Fruit fly (Drosophila melanogaster) whole organism, embryonic: Measurements from ENCODE around the gene CG18622.

Source experiments
- Bgb ChIP-seq: fragments of 200-800 bp; sonication (Bioruptor generic); IDR thresholded peaks from 2 replicates; pipeline ENCODE4 v1.3.6; 2022; ENCODE audit warnings: missing biosample characterization, missing genetic modification characterization; ENCODE audit not compliant: partially characterized antibody
- BtbVII ChIP-seq: fragments of 200-800 bp; sonication (Bioruptor generic); optimal IDR thresholded peaks from 3 replicates; lab custom pipeline; 2017; ENCODE audit warnings: missing biosample characterization, mild to moderate bottlenecking, missing genetic modification characterization
- CG10147 ChIP-seq: fragments of 200-800 bp; sonication (Bioruptor generic); optimal IDR thresholded peaks from 2 replicates; lab custom pipeline; 2019; ENCODE audit warnings: missing biosample characterization, mild to moderate bottlenecking, missing genetic modification characterization, moderate library complexity
- CG12744 ChIP-seq: fragments of 200-800 bp; sonication (Bioruptor generic); optimal IDR thresholded peaks from 2 replicates; lab custom pipeline; 2016; ENCODE audit warnings: missing biosample characterization, missing genetic modification characterization
- CG13123 ChIP-seq: fragments of 200-800 bp; sonication (Bioruptor generic); optimal IDR thresholded peaks from 2 replicates; lab custom pipeline; 2016; ENCODE audit warnings: missing biosample characterization, missing genetic modification characterization
- CG13424 ChIP-seq: fragments of 200-800 bp; sonication (Bioruptor generic); optimal IDR thresholded peaks from 2 replicates; lab custom pipeline; 2019; ENCODE audit warnings: missing biosample characterization, mild to moderate bottlenecking, missing genetic modification characterization, moderate library complexity
- CG13894 ChIP-seq: fragments of 200-800 bp; sonication (Bioruptor generic); optimal IDR thresholded peaks from 3 replicates; lab custom pipeline; 2018; ENCODE audit warnings: missing biosample characterization, mild to moderate bottlenecking, missing genetic modification characterization, moderate library complexity
- CG15514 ChIP-seq: fragments of 200-800 bp; sonication (Bioruptor generic); optimal IDR thresholded peaks from 3 replicates; lab custom pipeline; 2017; ENCODE audit warnings: missing biosample characterization, missing genetic modification characterization, mild to moderate bottlenecking, moderate library complexity, missing genetic modification reagents
- CG17385 ChIP-seq: fragments of 200-800 bp; sonication (Bioruptor generic); optimal IDR thresholded peaks from 3 replicates; lab custom pipeline; 2018; ENCODE audit warnings: missing biosample characterization, mild to moderate bottlenecking, missing genetic modification characterization
- CG1832 ChIP-seq: fragments of 200-800 bp; sonication (Bioruptor generic); optimal IDR thresholded peaks from 2 replicates; lab custom pipeline; 2017; ENCODE audit warnings: missing biosample characterization, mild to moderate bottlenecking, missing genetic modification characterization, inconsistent platforms
- CG3726 ChIP-seq: fragments of 200-800 bp; sonication (Bioruptor generic); IDR thresholded peaks from 3 replicates; pipeline ENCODE4, ENCODE4 v1.3.6; 2022; ENCODE audit warnings: missing biosample characterization, missing genetic modification characterization
- CG3995 ChIP-seq: fragments of 200-800 bp; sonication (Bioruptor generic); optimal IDR thresholded peaks from 3 replicates; lab custom pipeline; 2016; ENCODE audit warnings: missing biosample characterization, missing genetic modification characterization
- CG5180 ChIP-seq: fragments of 200-800 bp; sonication (Bioruptor generic); optimal IDR thresholded peaks from 3 replicates; lab custom pipeline; 2017; ENCODE audit warnings: missing biosample characterization, missing genetic modification characterization, mild to moderate bottlenecking, moderate library complexity, missing genetic modification reagents
- CG7357 ChIP-seq: fragments of 200-800 bp; sonication (Bioruptor generic); IDR thresholded peaks from 3 replicates; pipeline ENCODE4 v1.3.6; 2022; ENCODE audit warnings: missing biosample characterization, missing genetic modification characterization
- CG8765 ChIP-seq: fragments of 200-800 bp; sonication (Bioruptor generic); IDR thresholded peaks from 2 replicates; pipeline ENCODE4 v1.3.6; 2022; ENCODE audit warnings: missing biosample characterization, missing genetic modification characterization
- CG9932 ChIP-seq: fragments of 200-800 bp; sonication (Bioruptor generic); IDR thresholded peaks from 2 replicates; pipeline ENCODE4 v1.3.6; 2022; ENCODE audit warnings: missing biosample characterization, missing genetic modification characterization
- CHES-1-like ChIP-seq: fragments of 200-800 bp; sonication (Bioruptor generic); optimal IDR thresholded peaks from 2 replicates; lab custom pipeline; 2016; ENCODE audit warnings: missing biosample characterization, missing genetic modification characterization
- Camta ChIP-seq: fragments of 200-800 bp; sonication (Bioruptor generic); optimal IDR thresholded peaks from 2 replicates; lab custom pipeline; 2016; ENCODE audit warnings: missing biosample characterization, missing genetic modification characterization
- D19A ChIP-seq: fragments of 200-800 bp; optimal IDR thresholded peaks from 3 replicates; lab custom pipeline; 2019; ENCODE audit warnings: missing biosample characterization, mild to moderate bottlenecking, missing genetic modification characterization, moderate library complexity
- Dip3 ChIP-seq: fragments of 200-800 bp; sonication (Bioruptor generic); optimal IDR thresholded peaks from 3 replicates; lab custom pipeline; 2016; ENCODE audit warnings: missing biosample characterization, missing genetic modification characterization
- Dref ChIP-seq: fragments of 200-800 bp; sonication (Bioruptor generic); IDR thresholded peaks from 2 replicates; pipeline ENCODE4 v1.3.6; 2022; ENCODE audit warnings: missing biosample characterization, missing genetic modification characterization
- Drgx ChIP-seq: fragments of 200-800 bp; sonication (Bioruptor generic); IDR thresholded peaks from 2 replicates; pipeline ENCODE4 v1.3.6; 2022; ENCODE audit warnings: missing biosample characterization, missing genetic modification characterization
- H2.0 ChIP-seq: fragments of 200-800 bp; sonication (Bioruptor generic); IDR thresholded peaks from 2 replicates; pipeline ENCODE4 v1.3.6; 2022; ENCODE audit warnings: missing biosample characterization, missing genetic modification characterization
- HLHmδ ChIP-seq: fragments of 200-800 bp; sonication (Bioruptor generic); optimal IDR thresholded peaks from 2 replicates; lab custom pipeline; 2018; ENCODE audit warnings: missing biosample characterization, mild to moderate bottlenecking, missing genetic modification characterization, moderate library complexity
- Hmx ChIP-seq: fragments of 200-800 bp; sonication (Bioruptor generic); optimal IDR thresholded peaks from 2 replicates; lab custom pipeline; 2016; ENCODE audit warnings: missing biosample characterization, missing genetic modification characterization
- NK7.1 ChIP-seq: fragments of 200-800 bp; sonication (Bioruptor generic); optimal IDR thresholded peaks from 3 replicates; lab custom pipeline; 2016; ENCODE audit warnings: missing biosample characterization, missing genetic modification characterization
- Ravus ChIP-seq: fragments of 200-800 bp; sonication (Bioruptor generic); IDR thresholded peaks from 2 replicates; pipeline ENCODE4 v1.3.6; 2022; ENCODE audit warnings: missing biosample characterization, missing genetic modification characterization
- Sin3A ChIP-seq: fragments of >200 bp; optimal IDR thresholded peaks from 2 replicates; lab custom pipeline; 2018
- Spps ChIP-seq: fragments of 200-800 bp; sonication (Bioruptor generic); optimal IDR thresholded peaks from 2 replicates; lab custom pipeline; 2018; ENCODE audit warnings: missing biosample characterization, mild to moderate bottlenecking, missing genetic modification characterization
- Stat92E ChIP-seq, 3 experiments: fragments of >200 bp in 2 of 3; fragments of 200-800 bp in 1 of 3; sonication (Bioruptor generic) in 1 of 3; optimal IDR thresholded peaks; 2 replicates each; lab custom pipeline; 2017 to 2019; ENCODE audit warnings: missing biosample characterization in 3 of 3, missing genetic modification characterization in 3 of 3, mild to moderate bottlenecking in 1 of 3, moderate library complexity in 1 of 3
- crc ChIP-seq: fragments of 200-800 bp; sonication (Bioruptor generic); optimal IDR thresholded peaks from 2 replicates; lab custom pipeline; 2016; ENCODE audit warnings: missing biosample characterization, missing genetic modification characterization
- disco-r ChIP-seq: fragments of 200-800 bp; sonication (Bioruptor generic); optimal IDR thresholded peaks from 2 replicates; lab custom pipeline; 2016; ENCODE audit warnings: missing biosample characterization, missing genetic modification characterization
- dysf ChIP-seq: fragments of 200-800 bp; sonication (Bioruptor generic); IDR thresholded peaks from 3 replicates; pipeline ENCODE4 v1.3.6; 2022; ENCODE audit warnings: missing biosample characterization, missing genetic modification characterization
- fd96Cb ChIP-seq: fragments of 200-800 bp; sonication (Bioruptor generic); optimal IDR thresholded peaks from 2 replicates; lab custom pipeline; 2018; ENCODE audit warnings: missing biosample characterization, mild to moderate bottlenecking, missing genetic modification characterization, moderate library complexity
- gce ChIP-seq: fragments of 200-800 bp; sonication (Bioruptor generic); IDR thresholded peaks from 3 replicates; pipeline ENCODE4 v1.3.6; 2022; ENCODE audit warnings: missing biosample characterization, missing genetic modification characterization
- h ChIP-seq: fragments of >200 bp; optimal IDR thresholded peaks from 2 replicates; lab custom pipeline; 2017
- hbn ChIP-seq: fragments of 200-800 bp; sonication (Bioruptor generic); IDR thresholded peaks from 2 replicates; pipeline ENCODE4 v1.3.6; 2022; ENCODE audit warnings: missing biosample characterization, missing genetic modification characterization; ENCODE audit not compliant: partially characterized antibody
- hth ChIP-seq: fragments of >200 bp; optimal IDR thresholded peaks from 2 replicates; lab custom pipeline; 2017; ENCODE audit warnings: inconsistent platforms
- ind ChIP-seq: fragments of 200-800 bp; sonication (Bioruptor generic); optimal IDR thresholded peaks from 3 replicates; lab custom pipeline; 2016; ENCODE audit warnings: missing biosample characterization, missing genetic modification characterization
- jing ChIP-seq: fragments of 200-800 bp; sonication (Bioruptor generic); optimal IDR thresholded peaks from 2 replicates; lab custom pipeline; 2018; ENCODE audit warnings: missing biosample characterization, mild to moderate bottlenecking, missing genetic modification characterization
- ken ChIP-seq: fragments of 200-800 bp; sonication (Bioruptor generic); IDR thresholded peaks from 3 replicates; pipeline ENCODE4 v1.3.6; 2022; ENCODE audit warnings: missing biosample characterization, missing genetic modification characterization
- oc ChIP-seq: fragments of 200-800 bp; sonication (Bioruptor generic); optimal IDR thresholded peaks from 2 replicates; lab custom pipeline; 2018; ENCODE audit warnings: missing biosample characterization, mild to moderate bottlenecking, missing genetic modification characterization, moderate library complexity
- prd ChIP-seq, 3 experiments: fragments of >200 bp in 2 of 3; fragments of 200-800 bp in 1 of 3; sonication (Bioruptor generic) in 1 of 3; optimal IDR thresholded peaks in 2 of 3; IDR thresholded peaks in 1 of 3; 2 replicates in 2 of 3; 3 replicates in 1 of 3; pipeline versions ENCODE4 v1.3.6 to Lab custom; 2017 to 2022; ENCODE audit warnings: missing biosample characterization in 1 of 3, missing genetic modification characterization in 1 of 3
- pum ChIP-seq: fragments of 200-800 bp; sonication (Bioruptor generic); optimal IDR thresholded peaks from 2 replicates; lab custom pipeline; 2016; ENCODE audit warnings: missing biosample characterization, missing genetic modification characterization
- sisA ChIP-seq: fragments of 200-800 bp; sonication (Bioruptor generic); IDR thresholded peaks from 2 replicates; pipeline ENCODE4 v1.3.6; 2022; ENCODE audit warnings: missing biosample characterization, missing genetic modification characterization
- ssp ChIP-seq: fragments of 200-800 bp; sonication (Bioruptor generic); IDR thresholded peaks from 2 replicates; pipeline ENCODE4 v1.3.6; 2022; ENCODE audit warnings: missing biosample characterization, missing genetic modification characterization
- sug ChIP-seq: fragments of 200-800 bp; optimal IDR thresholded peaks from 2 replicates; lab custom pipeline; 2019; ENCODE audit warnings: missing biosample characterization, mild to moderate bottlenecking, missing genetic modification characterization, moderate library complexity
- tap ChIP-seq: fragments of 200-800 bp; optimal IDR thresholded peaks from 3 replicates; lab custom pipeline; 2019; ENCODE audit warnings: missing biosample characterization, mild to moderate bottlenecking, missing genetic modification characterization, moderate library complexity
- tin ChIP-seq: fragments of 200-800 bp; sonication (Bioruptor generic); optimal IDR thresholded peaks from 3 replicates; lab custom pipeline; 2016; ENCODE audit warnings: missing biosample characterization, missing genetic modification characterization
- tio ChIP-seq: fragments of 200-800 bp; sonication (Bioruptor generic); optimal IDR thresholded peaks from 2 replicates; lab custom pipeline; 2017; ENCODE audit warnings: missing biosample characterization, missing genetic modification characterization, inconsistent platforms
- tll ChIP-seq, 2 experiments: fragments of 200-800 bp in 1 of 2; fragments of >200 bp in 1 of 2; sonication (Bioruptor generic) in 1 of 2; optimal IDR thresholded peaks; 2 replicates each; lab custom pipeline; 2017 to 2019; ENCODE audit warnings: missing biosample characterization in 2 of 2, missing genetic modification characterization in 2 of 2, mild to moderate bottlenecking in 1 of 2, moderate library complexity in 1 of 2

Gene CG18622

dm6 chr3R:16948667-16949066 is 38.9 kb downstream of the CG18622 start (continued):
- no peak for TF ChIP-seq prd (optimal IDR thresholded peaks at IDR 0.05; lab: Kevin White, UChicago)
- peak; percentile 49; the same call in 2 of the 3 replicates for TF ChIP-seq prd (GFP tag; IDR thresholded peaks at IDR 0.05; lab: Robert Waterston, UW)
- TF ChIP-seq gce (GFP tag; lab: Robert Waterston, UW) = no peak
- TF ChIP-seq Camta (GFP tag; lab: Kevin White, UChicago) = no peak
- 0 out of 3 replicates have a peak, but pooled peaks have one; percentile 18 for TF ChIP-seq CG7357 (GFP tag; lab: Robert Waterston, UW)
- TF ChIP-seq Bgb = peak; percentile 47
- no peak for TF ChIP-seq CG8765 (GFP tag; lab: Robert Waterston, UW)
- TF ChIP-seq tll (GFP tag; optimal IDR thresholded peaks at IDR 0.05; lab: Kevin White, UChicago) = peak in 1 of 2 experiments; percentile 32
- no peak for TF ChIP-seq CG17385 (GFP tag; lab: Kevin White, UChicago)
- no peak for TF ChIP-seq crc (GFP tag; lab: Kevin White, UChicago)
- no peak for TF ChIP-seq CG13894
- TF ChIP-seq ssp (GFP tag; lab: Robert Waterston, UW) = no peak
- TF ChIP-seq Dref (GFP tag; lab: Robert Waterston, UW) = no peak
- no peak for TF ChIP-seq D19A
- no peak for TF ChIP-seq ind (GFP tag; lab: Kevin White, UChicago)
- TF ChIP-seq sug (tag; lab: Kevin White, UChicago) = no peak
- TF ChIP-seq CG13424 (tag; lab: Kevin White, UChicago) = no peak
- no peak for TF ChIP-seq NK7.1 (GFP tag; lab: Kevin White, UChicago)
- no peak for TF ChIP-seq CG12744 (GFP tag; lab: Kevin White, UChicago)
- TF ChIP-seq BtbVII (GFP tag; lab: Kevin White, UChicago) = no peak
- TF ChIP-seq tin = no peak
- no peak for TF ChIP-seq CG10147 (GFP tag; lab: Kevin White, UChicago)
- peak; percentile 12; the same call in 1 of the 2 replicates for TF ChIP-seq sisA
- TF ChIP-seq pum = peak; percentile 25
- no peak for TF ChIP-seq Sin3A (lab: Kevin White, UChicago)
- no peak for TF ChIP-seq CG9932 (GFP tag; lab: Robert Waterston, UW)
- TF ChIP-seq fd96Cb = no peak
- no peak for TF ChIP-seq Dip3 (GFP tag; lab: Kevin White, UChicago)
- 0 out of 2 replicates have a peak, but pooled peaks have one; percentile 4 for TF ChIP-seq H2.0
- TF ChIP-seq CG13123 = no peak
- peak; percentile 58 for TF ChIP-seq Drgx
- TF ChIP-seq tap (tag; lab: Kevin White, UChicago) = no peak
- TF ChIP-seq hbn = no peak
- peak; percentile 59; the same call in 1 of the 3 replicates for TF ChIP-seq ken (GFP tag; lab: Robert Waterston, UW)
- TF ChIP-seq CG3726 = no peak
- TF ChIP-seq Hmx (GFP tag; lab: Kevin White, UChicago) = no peak
- no peak for TF ChIP-seq Ravus
- TF ChIP-seq CG3995 (GFP tag; lab: Kevin White, UChicago) = no peak
- no peak for TF ChIP-seq CG5180 (GFP tag; lab: Kevin White, UChicago)
- no peak for TF ChIP-seq hth
- no peak for TF ChIP-seq tio (GFP tag; lab: Kevin White, UChicago)
- TF ChIP-seq Spps (tag; lab: Kevin White, UChicago) = no peak
- TF ChIP-seq CG15514 (GFP tag; lab: Kevin White, UChicago) = no peak
- TF ChIP-seq CG1832 = peak; percentile 99
- TF ChIP-seq h = no peak
- TF ChIP-seq HLHmδ (GFP tag; lab: Kevin White, UChicago) = no peak
- TF ChIP-seq disco-r = no peak
- TF ChIP-seq Stat92E (GFP tag; optimal IDR thresholded peaks at IDR 0.05; lab: Kevin White, UChicago) = no peak
- no peak for TF ChIP-seq jing
- TF ChIP-seq dysf (GFP tag; lab: Robert Waterston, UW) = 0 out of 3 replicates have a peak, but pooled peaks have one; percentile 30
- no peak for TF ChIP-seq CHES-1-like
- TF ChIP-seq oc (tag; lab: Kevin White, UChicago) = peak; percentile 34
